Worm (Caenorhabditis elegans) whole organism, L3 larva: ENCODE measurements around the gene K01A6.8.

Experiments
- ama-1 ChIP-seq: fragments of 150-350 bp; optimal IDR thresholded peaks from 2 replicates; lab custom pipeline; 2018
- egl-27 ChIP-seq: sonication (generic microtip); optimal IDR thresholded peaks from 4 replicates; lab custom pipeline; 2017; ENCODE audit warnings: missing biosample characterization, missing genetic modification reagents, missing genetic modification characterization
- lin-39 ChIP-seq: fragments of 150-350 bp; optimal IDR thresholded peaks from 2 replicates; lab custom pipeline; 2018; ENCODE audit warnings: missing biosample characterization, missing genetic modification reagents, missing genetic modification characterization
- nhr-11 ChIP-seq: fragments of 150-350 bp; optimal IDR thresholded peaks from 2 replicates; lab custom pipeline; 2014; ENCODE audit warnings: missing biosample characterization, missing genetic modification characterization
- nhr-67 ChIP-seq: fragments of 150-350 bp; optimal IDR thresholded peaks from 2 replicates; lab custom pipeline; 2014; ENCODE audit warnings: missing biosample characterization, missing genetic modification characterization
- pqm-1 ChIP-seq: fragments of 150-350 bp; optimal IDR thresholded peaks from 2 replicates; lab custom pipeline; 2017; ENCODE audit warnings: missing biosample characterization, missing genetic modification characterization, inconsistent platforms
- snpc-4 ChIP-seq: fragments of 150-350 bp; optimal IDR thresholded peaks from 2 replicates; lab custom pipeline; 2014; ENCODE audit warnings: missing biosample characterization, missing genetic modification characterization

DNA sequence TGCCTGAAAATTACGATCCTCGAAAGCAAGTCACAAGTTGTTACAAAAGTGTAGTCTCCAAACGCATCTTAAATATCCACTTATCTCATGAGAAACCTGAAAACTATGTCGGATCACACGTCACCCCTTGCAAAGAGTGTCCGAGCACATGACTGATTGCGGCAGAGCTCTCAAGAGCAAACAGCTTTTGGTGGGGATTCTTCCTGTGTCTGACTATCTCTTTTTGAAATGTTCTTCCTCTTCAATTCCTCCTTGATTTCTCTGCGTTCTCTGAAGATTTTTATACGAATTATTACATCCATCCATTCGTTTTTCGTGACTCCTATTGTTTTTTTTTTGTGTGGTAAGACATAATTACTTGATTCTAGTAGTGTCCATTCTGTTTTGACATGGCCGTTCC is 11.7 kb upstream of the K01A6.8 start, which contains the start of gene T12A7.6:
- no peak for TF ChIP-seq nhr-67 (tag; lab: Kevin White, UChicago)
- TF ChIP-seq egl-27 (tag; lab: Kevin White, UChicago): no peak
- no peak for TF ChIP-seq nhr-11 (tag; lab: Kevin White, UChicago)
- TF ChIP-seq snpc-4 (tag; lab: Kevin White, UChicago): no peak
- TF ChIP-seq ama-1 (lab: Kevin White, UChicago): no peak
- no peak for TF ChIP-seq lin-39 (tag; lab: Kevin White, UChicago)
- no peak for TF ChIP-seq pqm-1 (tag; lab: Kevin White, UChicago)
